Worm (Caenorhabditis elegans) whole organism, L4/young adult: ENCODE results near the gene fbxb-48.

ENCODE experiments used
- W03F9.2 ChIP-seq: fragments of 150-350 bp; optimal IDR thresholded peaks from 2 replicates; lab custom pipeline; 2014; ENCODE audit warnings: missing biosample characterization, missing genetic modification characterization
- dao-5 ChIP-seq: sonication (generic microtip); optimal IDR thresholded peaks from 2 replicates; lab custom pipeline; 2016; ENCODE audit warnings: missing genotype, missing genetic modification characterization, moderate library complexity, missing compliant biosample characterization
- him-1 ChIP-seq: sonication (generic microtip); optimal IDR thresholded peaks from 2 replicates; lab custom pipeline; 2016; ENCODE audit warnings: missing genotype, missing genetic modification reagents, missing genetic modification characterization, missing compliant biosample characterization

ce11 chrII:1676088-1676487 lies 43.0 kb downstream of the fbxb-48 start, which contains the start of gene fbxb-17:
- TF ChIP-seq him-1 (tag; lab: Kevin White, UChicago) (no peak), dao-5 (no peak), W03F9.2 (tag; lab: Kevin White, UChicago) (no peak)
